Worm (Caenorhabditis elegans): ENCODE data around the gene ula-1.

ce11 chrIII:4881955-4882354 lies 38.2 kb downstream of the ula-1 start:
- TF ChIP-seq flt-1 (GFP tag; IDR thresholded peaks at IDR 0.05) (no peak), klf-2 (GFP tag; conservative IDR thresholded peaks at IDR 0.05) (no peak), ztf-29 (GFP tag; IDR thresholded peaks at IDR 0.05) (no peak), med-1 (GFP tag; optimal IDR thresholded peaks at IDR 0.05; ENCODE audit: insufficient read depth) (no peak), tab-1 (GFP tag; IDR thresholded peaks at IDR 0.05) (no peak), cog-1 (tag; optimal IDR thresholded peaks at IDR 0.05) (no peak), T22C8.4 (GFP tag; IDR thresholded peaks at IDR 0.05) (no peak), ref-1 (GFP tag; conservative IDR thresholded peaks at IDR 0.05) (no peak), ztf-23 (GFP tag; IDR thresholded peaks at IDR 0.05) (no peak)
